Fruit fly (Drosophila melanogaster) whole organism, embryonic: Measurements from ENCODE around the gene Vsp37A.

Experiments
- ATbp ChIP-seq: fragments of 200-800 bp; sonication (Bioruptor generic); optimal IDR thresholded peaks from 2 replicates; lab custom pipeline; 2017; ENCODE audit warnings: missing biosample characterization, mild to moderate bottlenecking, missing genetic modification characterization, missing genetic modification reagents
- BtbVII ChIP-seq: fragments of 200-800 bp; sonication (Bioruptor generic); optimal IDR thresholded peaks from 3 replicates; lab custom pipeline; 2017; ENCODE audit warnings: missing biosample characterization, mild to moderate bottlenecking, missing genetic modification characterization
- CG10431 ChIP-seq: fragments of 200-800 bp; sonication (Bioruptor generic); optimal IDR thresholded peaks from 3 replicates; lab custom pipeline; 2018; ENCODE audit warnings: missing biosample characterization, mild to moderate bottlenecking, missing genetic modification characterization
- CG11093 ChIP-seq: fragments of 200-800 bp; sonication (Bioruptor generic); IDR thresholded peaks from 3 replicates; pipeline ENCODE4 v1.3.6; 2022; ENCODE audit warnings: missing biosample characterization, missing genetic modification characterization
- CG11398 ChIP-seq: fragments of 200-800 bp; sonication (Bioruptor generic); optimal IDR thresholded peaks from 2 replicates; lab custom pipeline; 2016; ENCODE audit warnings: missing biosample characterization, missing genetic modification characterization
- CG11560 ChIP-seq: fragments of 200-800 bp; sonication (Bioruptor generic); IDR thresholded peaks from 3 replicates; pipeline ENCODE4 v1.3.6; 2022; ENCODE audit warnings: missing biosample characterization, missing genetic modification characterization
- CG12659 ChIP-seq: fragments of 200-800 bp; sonication (Bioruptor generic); optimal IDR thresholded peaks from 3 replicates; lab custom pipeline; 2017; ENCODE audit warnings: mild to moderate bottlenecking, missing biosample characterization, missing genetic modification reagents, missing genetic modification characterization
- CG14965 ChIP-seq: fragments of 200-800 bp; sonication (Bioruptor generic); optimal IDR thresholded peaks from 2 replicates; lab custom pipeline; 2016; ENCODE audit warnings: missing biosample characterization, missing genetic modification characterization, borderline replicate concordance
- CG15696 ChIP-seq: fragments of 200-800 bp; sonication (Bioruptor generic); optimal IDR thresholded peaks from 2 replicates; lab custom pipeline; 2019; ENCODE audit warnings: missing biosample characterization, mild to moderate bottlenecking, missing genetic modification characterization, moderate library complexity
- CG17328 ChIP-seq: fragments of 200-800 bp; sonication (Bioruptor generic); IDR thresholded peaks from 2 replicates; pipeline ENCODE4 v1.3.6; 2022; ENCODE audit warnings: missing biosample characterization, missing genetic modification characterization
- CG17829 ChIP-seq: fragments of 200-800 bp; optimal IDR thresholded peaks from 2 replicates; lab custom pipeline; 2019; ENCODE audit warnings: missing biosample characterization, mild to moderate bottlenecking, missing genetic modification characterization, moderate library complexity
- CG2889 ChIP-seq: fragments of 200-800 bp; sonication (Bioruptor generic); IDR thresholded peaks from 3 replicates; pipeline ENCODE4 v1.3.6; 2022; ENCODE audit warnings: missing biosample characterization, missing genetic modification characterization
- CG30020 ChIP-seq: fragments of 200-800 bp; optimal IDR thresholded peaks from 2 replicates; lab custom pipeline; 2019; ENCODE audit warnings: missing biosample characterization, mild to moderate bottlenecking, missing genetic modification characterization, moderate library complexity
- CG30403 ChIP-seq: fragments of 200-800 bp; sonication (Bioruptor generic); optimal IDR thresholded peaks from 3 replicates; lab custom pipeline; 2016; ENCODE audit warnings: missing biosample characterization, missing genetic modification characterization
- CG3163 ChIP-seq: fragments of 200-800 bp; sonication (Bioruptor generic); optimal IDR thresholded peaks from 3 replicates; lab custom pipeline; 2016; ENCODE audit warnings: missing biosample characterization, missing genetic modification characterization
- CG4282 ChIP-seq: fragments of 200-800 bp; sonication (Bioruptor generic); optimal IDR thresholded peaks from 2 replicates; lab custom pipeline; 2016; ENCODE audit warnings: missing biosample characterization, missing genetic modification characterization
- CG4730 ChIP-seq: fragments of 200-800 bp; sonication (Bioruptor generic); IDR thresholded peaks from 2 replicates; pipeline ENCODE4 v1.3.6; 2022; ENCODE audit warnings: missing biosample characterization, missing genetic modification characterization
- CG8388 ChIP-seq: fragments of 200-800 bp; sonication (Bioruptor generic); optimal IDR thresholded peaks from 2 replicates; lab custom pipeline; 2019; ENCODE audit warnings: missing biosample characterization, mild to moderate bottlenecking, missing genetic modification characterization, moderate library complexity
- CG9876 ChIP-seq: fragments of 200-800 bp; sonication (Bioruptor generic); optimal IDR thresholded peaks from 2 replicates; lab custom pipeline; 2016; ENCODE audit warnings: missing biosample characterization, missing genetic modification characterization
- Doc2 ChIP-seq: fragments of 200-800 bp; sonication (Bioruptor generic); IDR thresholded peaks from 2 replicates; pipeline ENCODE4 v1.3.6; 2022; ENCODE audit warnings: missing biosample characterization, missing genetic modification characterization
- Ets65A ChIP-seq: fragments of 200-800 bp; sonication (Bioruptor generic); peaks from one replicate; lab custom pipeline; 2016; ENCODE audit warnings: missing biosample characterization, missing genetic modification characterization
- Ets97D ChIP-seq: fragments of 200-800 bp; sonication (Bioruptor generic); optimal IDR thresholded peaks from 3 replicates; lab custom pipeline; 2016; ENCODE audit warnings: missing biosample characterization, missing genetic modification characterization
- Fer2 ChIP-seq: fragments of 200-800 bp; sonication (Bioruptor generic); optimal IDR thresholded peaks from 2 replicates; lab custom pipeline; 2018; ENCODE audit warnings: missing biosample characterization, mild to moderate bottlenecking, missing genetic modification characterization, moderate library complexity
- H2.0 ChIP-seq: fragments of 200-800 bp; sonication (Bioruptor generic); IDR thresholded peaks from 2 replicates; pipeline ENCODE4 v1.3.6; 2022; ENCODE audit warnings: missing biosample characterization, missing genetic modification characterization
- Hmr ChIP-seq: fragments of 200-800 bp; sonication (Bioruptor generic); optimal IDR thresholded peaks from 3 replicates; lab custom pipeline; 2017; ENCODE audit warnings: mild to moderate bottlenecking, missing biosample characterization, missing genetic modification reagents, missing genetic modification characterization
- NFAT ChIP-seq: fragments of 200-800 bp; sonication (Bioruptor generic); IDR thresholded peaks from 2 replicates; pipeline ENCODE4 v1.3.6; 2022; ENCODE audit warnings: missing biosample characterization, missing genetic modification characterization
- Opbp ChIP-seq: fragments of 200-800 bp; sonication (Bioruptor generic); IDR thresholded peaks from 3 replicates; pipeline ENCODE4 v1.3.6; 2022; ENCODE audit warnings: missing biosample characterization, missing genetic modification characterization; ENCODE audit not compliant: partially characterized antibody
- Side ChIP-seq: fragments of 200-800 bp; sonication (Bioruptor generic); optimal IDR thresholded peaks from 2 replicates; lab custom pipeline; 2016; ENCODE audit warnings: missing biosample characterization, missing genetic modification characterization
- Taf1 ChIP-seq: fragments of 200-800 bp; sonication (Bioruptor generic); IDR thresholded peaks from 2 replicates; pipeline ENCODE4 v1.3.6; 2022; ENCODE audit warnings: missing biosample characterization, missing genetic modification characterization
- aop ChIP-seq: fragments of 200-800 bp; sonication (Bioruptor generic); IDR thresholded peaks from 2 replicates; pipeline ENCODE4 v1.3.6; 2022; ENCODE audit warnings: missing biosample characterization, missing genetic modification characterization
- cas ChIP-seq: fragments of 200-800 bp; sonication (Bioruptor generic); IDR thresholded peaks from 2 replicates; pipeline ENCODE4 v1.3.6; 2022; ENCODE audit warnings: missing biosample characterization, missing genetic modification characterization
- crc ChIP-seq: fragments of 200-800 bp; sonication (Bioruptor generic); optimal IDR thresholded peaks from 2 replicates; lab custom pipeline; 2016; ENCODE audit warnings: missing biosample characterization, missing genetic modification characterization
- dimm ChIP-seq: fragments of 200-800 bp; sonication (Bioruptor generic); IDR thresholded peaks from 2 replicates; pipeline ENCODE4 v1.3.6; 2022; ENCODE audit warnings: missing biosample characterization, missing genetic modification characterization
- dmrt11E ChIP-seq: fragments of 200-800 bp; sonication (Bioruptor generic); optimal IDR thresholded peaks from 3 replicates; lab custom pipeline; 2018; ENCODE audit warnings: missing biosample characterization, mild to moderate bottlenecking, missing genetic modification characterization, moderate library complexity
- dysf ChIP-seq: fragments of 200-800 bp; sonication (Bioruptor generic); IDR thresholded peaks from 3 replicates; pipeline ENCODE4 v1.3.6; 2022; ENCODE audit warnings: missing biosample characterization, missing genetic modification characterization
- en ChIP-seq: fragments of 200-800 bp; sonication (Bioruptor generic); optimal IDR thresholded peaks from 2 replicates; lab custom pipeline; 2016; ENCODE audit warnings: missing biosample characterization, missing genetic modification characterization
- grau ChIP-seq: fragments of 200-800 bp; optimal IDR thresholded peaks from 3 replicates; lab custom pipeline; 2019; ENCODE audit warnings: missing biosample characterization, mild to moderate bottlenecking, missing genetic modification characterization, moderate library complexity
- hbn ChIP-seq: fragments of 200-800 bp; sonication (Bioruptor generic); IDR thresholded peaks from 2 replicates; pipeline ENCODE4 v1.3.6; 2022; ENCODE audit warnings: missing biosample characterization, missing genetic modification characterization; ENCODE audit not compliant: partially characterized antibody
- her ChIP-seq: fragments of 200-800 bp; sonication (Bioruptor generic); optimal IDR thresholded peaks from 2 replicates; lab custom pipeline; 2016; ENCODE audit warnings: missing biosample characterization, missing genetic modification characterization
- ind ChIP-seq: fragments of 200-800 bp; sonication (Bioruptor generic); optimal IDR thresholded peaks from 3 replicates; lab custom pipeline; 2016; ENCODE audit warnings: missing biosample characterization, missing genetic modification characterization
- kay ChIP-seq: fragments of 200-800 bp; sonication (Bioruptor generic); optimal IDR thresholded peaks from 2 replicates; lab custom pipeline; 2016; ENCODE audit warnings: missing biosample characterization, missing genetic modification characterization
- lilli ChIP-seq: fragments of 200-800 bp; sonication (Bioruptor generic); optimal IDR thresholded peaks from 3 replicates; lab custom pipeline; 2016; ENCODE audit warnings: missing biosample characterization, missing genetic modification characterization
- pb ChIP-seq: fragments of 200-800 bp; sonication (Bioruptor generic); optimal IDR thresholded peaks from 3 replicates; lab custom pipeline; 2016; ENCODE audit warnings: missing biosample characterization, missing genetic modification characterization
- pum ChIP-seq: fragments of 200-800 bp; sonication (Bioruptor generic); optimal IDR thresholded peaks from 2 replicates; lab custom pipeline; 2016; ENCODE audit warnings: missing biosample characterization, missing genetic modification characterization
- repo ChIP-seq: fragments of 200-800 bp; sonication (Bioruptor generic); optimal IDR thresholded peaks from 2 replicates; lab custom pipeline; 2016; ENCODE audit warnings: missing biosample characterization, missing genetic modification characterization
- row ChIP-seq: fragments of 200-800 bp; sonication (Bioruptor generic); IDR thresholded peaks from 3 replicates; pipeline ENCODE4 v1.3.6; 2022; ENCODE audit warnings: missing biosample characterization, missing genetic modification characterization
- sim ChIP-seq: fragments of 200-800 bp; sonication (Bioruptor generic); IDR thresholded peaks from 2 replicates; pipeline ENCODE4 v1.3.6; 2022; ENCODE audit warnings: missing biosample characterization, missing genetic modification characterization
- sisA ChIP-seq: fragments of 200-800 bp; sonication (Bioruptor generic); IDR thresholded peaks from 2 replicates; pipeline ENCODE4 v1.3.6; 2022; ENCODE audit warnings: missing biosample characterization, missing genetic modification characterization
- so ChIP-seq: fragments of 200-800 bp; sonication (Bioruptor generic); IDR thresholded peaks from 3 replicates; pipeline ENCODE4 v1.3.6; 2022; ENCODE audit warnings: missing biosample characterization, missing genetic modification characterization
- sob ChIP-seq: fragments of 200-800 bp; sonication (Bioruptor generic); IDR thresholded peaks from 2 replicates; pipeline ENCODE4 v1.3.6; 2022; ENCODE audit warnings: missing biosample characterization, missing genetic modification characterization
- tna ChIP-seq: fragments of 200-800 bp; sonication (Bioruptor generic); IDR thresholded peaks from 2 replicates; pipeline ENCODE4 v1.3.6; 2022; ENCODE audit warnings: missing biosample characterization, missing genetic modification characterization; ENCODE audit not compliant: partially characterized antibody
- trem ChIP-seq: fragments of 200-800 bp; optimal IDR thresholded peaks from 3 replicates; lab custom pipeline; 2019; ENCODE audit warnings: missing biosample characterization, mild to moderate bottlenecking, missing genetic modification characterization, moderate library complexity

Vsp37A gene

dm6 chrX:654949-655348 lies 33.6 kb downstream of the Vsp37A start (continued):
- TF ChIP-seq CG14965 (GFP tag; lab: Kevin White, UChicago) (peak; percentile 69), sob (GFP tag; lab: Robert Waterston, UW) (peak; percentile 96), Fer2 (peak; percentile 92), grau (tag; lab: Kevin White, UChicago) (peak; percentile 93), pb (GFP tag; lab: Kevin White, UChicago) (peak; percentile 94), crc (GFP tag; lab: Kevin White, UChicago) (peak; percentile 94), ATbp (GFP tag; lab: Kevin White, UChicago) (peak; percentile 97), CG17328 (GFP tag; lab: Robert Waterston, UW) (peak; percentile 97), CG11560 (peak; percentile 85), sim (GFP tag; lab: Robert Waterston, UW) (peak; percentile 93), Doc2 (GFP tag; lab: Robert Waterston, UW) (peak; percentile 80), CG10431 (peak; percentile 92), sisA (GFP tag; lab: Robert Waterston, UW) (peak; percentile 96), kay (GFP tag; lab: Kevin White, UChicago) (peak; percentile 75), CG30020 (tag; lab: Kevin White, UChicago) (peak; percentile 74), pum (GFP tag; lab: Kevin White, UChicago) (peak; percentile 91), CG15696 (tag; lab: Kevin White, UChicago) (peak; percentile 87), repo (peak; percentile 95), CG4282 (GFP tag; lab: Kevin White, UChicago) (peak; percentile 85), tna (GFP tag; lab: Robert Waterston, UW) (0 out of 2 replicates have a peak, but pooled peaks have one; percentile 17), trem (tag; lab: Kevin White, UChicago) (peak; percentile 74), Ets97D (GFP tag; lab: Kevin White, UChicago) (peak; percentile 71), ind (peak; percentile 96), CG12659 (GFP tag; lab: Kevin White, UChicago) (peak; percentile 97), en (GFP tag; lab: Kevin White, UChicago) (peak; percentile 91), dimm (GFP tag; lab: Robert Waterston, UW) (peak; percentile 88), Taf1 (GFP tag; lab: Robert Waterston, UW) (peak; percentile 95), dmrt11E (tag; lab: Kevin White, UChicago) (peak; percentile 87), her (GFP tag; lab: Kevin White, UChicago) (peak; percentile 95), cas (GFP tag; lab: Robert Waterston, UW) (peak; percentile 89), CG9876 (GFP tag; lab: Kevin White, UChicago) (peak; percentile 90), so (GFP tag; lab: Robert Waterston, UW) (peak; percentile 96), CG30403 (GFP tag; lab: Kevin White, UChicago) (peak; percentile 92), Hmr (GFP tag; lab: Kevin White, UChicago) (peak; percentile 96), CG2889 (GFP tag; lab: Robert Waterston, UW) (peak; percentile 92), dysf (GFP tag; lab: Robert Waterston, UW) (peak; percentile 98), Side (peak; percentile 95), CG3163 (peak; percentile 75), CG8388 (GFP tag; lab: Kevin White, UChicago) (peak; percentile 92), lilli (GFP tag; lab: Kevin White, UChicago) (peak; percentile 96), CG17829 (tag; lab: Kevin White, UChicago) (peak; percentile 92), BtbVII (peak; percentile 92), CG11398 (GFP tag; lab: Kevin White, UChicago) (peak; percentile 93), Ets65A (GFP tag; lab: Kevin White, UChicago) (peak; percentile 99), Opbp (GFP tag; lab: Robert Waterston, UW) (no peak), CG4730 (GFP tag; lab: Robert Waterston, UW) (peak; percentile 91), CG11093 (GFP tag; lab: Robert Waterston, UW) (peak; percentile 94), aop (peak; percentile 85), hbn (GFP tag; lab: Robert Waterston, UW) (no peak), NFAT (GFP tag; lab: Robert Waterston, UW) (peak; percentile 97), H2.0 (peak; percentile 96), row (GFP tag; lab: Robert Waterston, UW) (peak; percentile 97)
